1 worm cellular context compared by ENCODE assay signal in genomic region chrX:12517307-12517706, ce11.
TF ChIP-seq lines count a peak whose summit lies in the region.

No protein-coding gene starts in this region.

TF ChIP-seq in whole organism, L1 larva, 84 proteins besides CTCF, POLR2A, EP300 and RAD21 (continued from another document):
- TF ChIP-seq ztf-4 (tag; optimal IDR thresholded peaks at IDR 0.05; lab: Kevin White, UChicago) (peak; percentile 22), isw-1 (GFP tag; IDR thresholded peaks at IDR 0.05; lab: Robert Waterston, UW) (no peak), sup-37 (GFP tag; optimal IDR thresholded peaks at IDR 0.05; lab: Kevin White, UChicago) (no peak), jun-1 (tag; optimal IDR thresholded peaks at IDR 0.05; lab: Kevin White, UChicago) (peak; percentile 29), lin-14 (GFP tag; optimal IDR thresholded peaks at IDR 0.05; lab: Kevin White, UChicago) (peak; percentile 93), nhr-71 (tag; optimal IDR thresholded peaks at IDR 0.05; lab: Kevin White, UChicago) (peak; percentile 85), nhr-28 (tag; optimal IDR thresholded peaks at IDR 0.05; lab: Kevin White, UChicago) (no peak), xbp-1 (tag; optimal IDR thresholded peaks at IDR 0.05; lab: Kevin White, UChicago) (peak; percentile 28), mdl-1 (tag; optimal IDR thresholded peaks at IDR 0.05; lab: Kevin White, UChicago) (peak in 1 of 2 experiments; percentile 62), unc-130 (tag; optimal IDR thresholded peaks at IDR 0.05; lab: Kevin White, UChicago) (peak; percentile 4), fkh-10 (GFP tag; optimal IDR thresholded peaks at IDR 0.05; lab: Kevin White, UChicago) (peak; percentile 8), lsy-2 (tag; optimal IDR thresholded peaks at IDR 0.05; lab: Kevin White, UChicago) (peak; percentile 36 to 37), nhr-47 (tag; optimal IDR thresholded peaks at IDR 0.05; lab: Kevin White, UChicago) (peak; percentile 63), snu-23 (GFP tag; optimal IDR thresholded peaks at IDR 0.05; lab: Kevin White, UChicago) (peak; percentile 59), egl-27 (tag; optimal IDR thresholded peaks at IDR 0.05; lab: Kevin White, UChicago) (no peak), nhr-20 (tag; optimal IDR thresholded peaks at IDR 0.05; lab: Kevin White, UChicago) (peak; percentile 87), egl-13 (tag; optimal IDR thresholded peaks at IDR 0.05; lab: Kevin White, UChicago) (peak; percentile 51), fkh-8 (tag; optimal IDR thresholded peaks at IDR 0.05; lab: Kevin White, UChicago) (peak; percentile 68), unc-62 (GFP tag; optimal IDR thresholded peaks at IDR 0.05; lab: Kevin White, UChicago) (no peak), fos-1 (tag; optimal IDR thresholded peaks at IDR 0.05; lab: Kevin White, UChicago) (no peak)
